Fruit fly (Drosophila melanogaster): Measurements from ENCODE around the gene CG34174.
A peak's percentile ranks its signal among the peaks of the same experiment; 100 is the strongest.

The CG34174 gene

DNA sequence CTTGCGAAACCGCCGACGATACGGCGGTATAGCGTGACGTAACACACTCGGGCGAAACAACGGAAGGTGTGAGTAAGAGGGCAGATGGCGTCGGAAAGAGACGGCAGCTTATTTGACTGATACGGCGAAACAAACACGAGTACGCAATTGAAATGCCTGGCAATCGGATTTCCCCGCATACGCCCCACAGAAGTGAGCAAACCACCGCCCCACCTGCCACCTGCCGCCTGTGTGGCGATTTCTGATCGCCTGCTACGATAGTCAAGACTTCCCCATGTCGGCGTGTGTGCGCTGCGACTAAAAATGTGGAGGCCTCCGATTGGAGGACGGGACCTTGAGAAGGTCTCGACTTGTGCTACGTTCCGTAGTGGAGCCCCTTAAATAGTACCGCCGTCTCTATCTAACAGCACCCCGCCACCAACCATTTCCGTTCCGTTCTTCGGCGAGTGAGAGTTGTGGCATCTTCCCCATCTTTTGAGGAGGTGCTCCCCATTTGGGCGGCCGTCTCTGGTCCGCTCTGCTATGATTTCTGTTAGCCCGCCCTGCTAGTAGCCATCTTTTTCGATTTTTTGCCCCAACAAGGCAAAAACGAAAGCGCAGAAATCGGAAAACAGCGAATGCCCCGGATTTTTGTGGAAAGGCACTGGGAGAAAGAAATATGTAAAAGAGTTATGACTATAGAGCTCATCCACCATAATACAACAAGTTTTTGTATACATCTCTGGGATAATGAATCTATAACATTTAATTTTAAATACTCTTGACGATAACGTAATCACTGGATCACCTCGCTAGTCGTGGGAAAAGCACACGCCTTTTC, 15.2 kb upstream of the CG34174 start (continued):
- TF ChIP-seq NC2β (GFP tag; optimal IDR thresholded peaks at IDR 0.05) (peak; percentile 81), CG2199 (GFP tag; IDR thresholded peaks at IDR 0.05) (no peak), CG7963 (GFP tag; IDR thresholded peaks at IDR 0.05; ENCODE audit: partially characterized antibody) (no peak), CG17568 (GFP tag; optimal IDR thresholded peaks at IDR 0.05) (peak; percentile 77), Abd-B (GFP tag; optimal IDR thresholded peaks at IDR 0.05) (peak; percentile 80), Doc3 (GFP tag; IDR thresholded peaks at IDR 0.05; ENCODE audit: partially characterized antibody) (no peak), cas (GFP tag; IDR thresholded peaks at IDR 0.05) (no peak), Nf-YA (GFP tag; IDR thresholded peaks at IDR 0.05) (no peak), Bteb2 (GFP tag; optimal IDR thresholded peaks at IDR 0.05) (peak; percentile 78), CG13894 (tag; optimal IDR thresholded peaks at IDR 0.05) (peak; percentile 95), Optix (GFP tag; IDR thresholded peaks at IDR 0.05) (no peak), CG33213 (GFP tag; optimal IDR thresholded peaks at IDR 0.05) (peak; percentile 88), Fer1 (GFP tag; optimal IDR thresholded peaks at IDR 0.05) (peak; percentile 82), kni (GFP tag; optimal IDR thresholded peaks at IDR 0.05) (peak; percentile 84), run (tag; optimal IDR thresholded peaks at IDR 0.05) (peak; percentile 72), CG7987 (GFP tag; optimal IDR thresholded peaks at IDR 0.05) (peak; percentile 31), HLH3B (GFP tag; IDR thresholded peaks at IDR 0.05) (no peak), Dll (GFP tag; IDR thresholded peaks at IDR 0.05; ENCODE audit: partially characterized antibody) (no peak), lmd (GFP tag; IDR thresholded peaks at IDR 0.05) (no peak), CG12391 (tag; optimal IDR thresholded peaks at IDR 0.05) (peak; percentile 90), wek (GFP tag; optimal IDR thresholded peaks at IDR 0.05) (peak; percentile 32), peb (GFP tag; IDR thresholded peaks at IDR 0.05) (no peak), CG12236 (GFP tag; optimal IDR thresholded peaks at IDR 0.05) (peak; percentile 73), CG7357 (GFP tag; IDR thresholded peaks at IDR 0.05) (peak; percentile 76; the same call in 1 of the 3 replicates), ind (GFP tag; optimal IDR thresholded peaks at IDR 0.05) (peak; percentile 89), CG10654 (GFP tag; optimal IDR thresholded peaks at IDR 0.05) (peak; percentile 81), CG31365 (tag; optimal IDR thresholded peaks at IDR 0.05) (peak; percentile 60), chif (GFP tag; optimal IDR thresholded peaks at IDR 0.05) (peak; percentile 89 to 91), insv (GFP tag; optimal IDR thresholded peaks at IDR 0.05) (no peak), ham (GFP tag; IDR thresholded peaks at IDR 0.05) (no peak), az2 (GFP tag; optimal IDR thresholded peaks at IDR 0.05) (peak; percentile 87), disco-r (GFP tag; optimal IDR thresholded peaks at IDR 0.05) (peak; percentile 59), Oli (tag; optimal IDR thresholded peaks at IDR 0.05) (peak; percentile 91), Awh (GFP tag; IDR thresholded peaks at IDR 0.05) (no peak), CG8478 (optimal IDR thresholded peaks at IDR 0.05) (peak; percentile 78), dpn (GFP tag; optimal IDR thresholded peaks at IDR 0.05) (peak; percentile 86 to 91), HmgZ (tag; optimal IDR thresholded peaks at IDR 0.05) (peak; percentile 79), CG13296 (GFP tag; optimal IDR thresholded peaks at IDR 0.05) (peak; percentile 62), schlank (tag; optimal IDR thresholded peaks at IDR 0.05) (peak; percentile 31), Dref (GFP tag; IDR thresholded peaks at IDR 0.05) (no peak), CG31441 (GFP tag; IDR thresholded peaks at IDR 0.05) (no peak), CG1024 (GFP tag; IDR thresholded peaks at IDR 0.05) (no peak), CG34224 (GFP tag; IDR thresholded peaks at IDR 0.05; ENCODE audit: partially characterized antibody) (no peak), toy (GFP tag; IDR thresholded peaks at IDR 0.05) (no peak), CG10979 (tag; optimal IDR thresholded peaks at IDR 0.05) (peak; percentile 90), CG5180 (GFP tag; optimal IDR thresholded peaks at IDR 0.05) (peak; percentile 43), CG2712 (tag; optimal IDR thresholded peaks at IDR 0.05) (peak; percentile 91), CG4820 (GFP tag; optimal IDR thresholded peaks at IDR 0.05) (peak; percentile 90), CG3407 (GFP tag; optimal IDR thresholded peaks at IDR 0.05) (peak; percentile 83), CG32767 (GFP tag; IDR thresholded peaks at IDR 0.05) (no peak)

Measured in whole organism, embryonic.